Fruit fly (Drosophila melanogaster) whole organism, prepupa: ENCODE results near the gene CG31883.

ENCODE experiments used
- CG10631 ChIP-seq: fragments of 200-800 bp; sonication (Bioruptor generic); optimal IDR thresholded peaks from 2 replicates; lab custom pipeline; 2016; ENCODE audit warnings: missing biosample characterization, missing genetic modification characterization
- CG11762 ChIP-seq: fragments of 200-800 bp; sonication (Bioruptor generic); optimal IDR thresholded peaks from 3 replicates; lab custom pipeline; 2016; ENCODE audit warnings: missing biosample characterization, missing genetic modification characterization; ENCODE audit not compliant: insufficient read depth
- CG11902 ChIP-seq: fragments of 200-800 bp; sonication (Bioruptor generic); optimal IDR thresholded peaks from 3 replicates; lab custom pipeline; 2016; ENCODE audit warnings: missing biosample characterization, missing genetic modification characterization
- CG15336 ChIP-seq: fragments of 200-800 bp; sonication (Bioruptor generic); IDR thresholded peaks from 2 replicates; pipeline ENCODE4 v1.3.6; 2022; ENCODE audit warnings: missing biosample characterization, missing genetic modification characterization
- CG1621 ChIP-seq: fragments of 200-800 bp; sonication (Bioruptor generic); optimal IDR thresholded peaks from 3 replicates; lab custom pipeline; 2018; ENCODE audit warnings: missing biosample characterization, mild to moderate bottlenecking, missing genetic modification characterization
- CG16779 ChIP-seq: fragments of 200-800 bp; sonication (Bioruptor generic); optimal IDR thresholded peaks from 3 replicates; lab custom pipeline; 2017; ENCODE audit warnings: missing biosample characterization, mild to moderate bottlenecking, missing genetic modification characterization
- CG31627 ChIP-seq: fragments of 200-800 bp; sonication (Bioruptor generic); optimal IDR thresholded peaks from 3 replicates; lab custom pipeline; 2016; ENCODE audit warnings: missing biosample characterization, missing genetic modification characterization
- CG32006 ChIP-seq: fragments of 200-800 bp; sonication (Bioruptor generic); optimal IDR thresholded peaks from 3 replicates; lab custom pipeline; 2017; ENCODE audit warnings: missing biosample characterization, mild to moderate bottlenecking, missing genetic modification characterization
- CG34406 ChIP-seq: fragments of 200-800 bp; sonication (Bioruptor generic); optimal IDR thresholded peaks from 3 replicates; lab custom pipeline; 2016; ENCODE audit warnings: missing biosample characterization, missing genetic modification characterization
- CG3919 ChIP-seq: fragments of 200-800 bp; sonication (Bioruptor generic); optimal IDR thresholded peaks from 3 replicates; lab custom pipeline; 2016; ENCODE audit warnings: missing biosample characterization, missing genetic modification characterization
- CG4318 ChIP-seq: fragments of 200-800 bp; sonication (Bioruptor generic); optimal IDR thresholded peaks from 3 replicates; lab custom pipeline; 2017; ENCODE audit warnings: missing biosample characterization, mild to moderate bottlenecking, missing genetic modification characterization
- CG6163 ChIP-seq: fragments of 200-800 bp; sonication (Bioruptor generic); IDR thresholded peaks from 3 replicates; pipeline ENCODE4 v1.3.6; 2022; ENCODE audit warnings: missing biosample characterization, missing genetic modification characterization
- CG6276 ChIP-seq: fragments of 200-800 bp; sonication (Bioruptor generic); optimal IDR thresholded peaks from 2 replicates; lab custom pipeline; 2017; ENCODE audit warnings: missing biosample characterization, mild to moderate bottlenecking, missing genetic modification characterization
- CG6792 ChIP-seq: fragments of 200-800 bp; sonication (Bioruptor generic); optimal IDR thresholded peaks from 3 replicates; lab custom pipeline; 2016; ENCODE audit warnings: missing biosample characterization, missing genetic modification characterization
- CG6808 ChIP-seq: fragments of 200-800 bp; sonication (Bioruptor generic); optimal IDR thresholded peaks from 3 replicates; lab custom pipeline; 2017; ENCODE audit warnings: missing biosample characterization, missing genetic modification characterization, mild to moderate bottlenecking, moderate library complexity, missing genetic modification reagents
- CG6854 ChIP-seq: fragments of 200-800 bp; sonication (Bioruptor generic); optimal IDR thresholded peaks from 2 replicates; lab custom pipeline; 2017; ENCODE audit warnings: missing biosample characterization, mild to moderate bottlenecking, missing genetic modification characterization
- CG7368 ChIP-seq: fragments of 200-800 bp; sonication (Bioruptor generic); optimal IDR thresholded peaks from 3 replicates; lab custom pipeline; 2016; ENCODE audit warnings: missing biosample characterization, missing genetic modification characterization
- CG8319 ChIP-seq: fragments of 200-800 bp; sonication (Bioruptor generic); optimal IDR thresholded peaks from 3 replicates; lab custom pipeline; 2016; ENCODE audit warnings: missing biosample characterization, missing genetic modification characterization
- CG8632 ChIP-seq: fragments of 200-800 bp; sonication (Bioruptor generic); optimal IDR thresholded peaks from 3 replicates; lab custom pipeline; 2016; ENCODE audit warnings: missing biosample characterization, missing genetic modification characterization
- CG9139 ChIP-seq: fragments of 200-800 bp; sonication (Bioruptor generic); optimal IDR thresholded peaks from 3 replicates; lab custom pipeline; 2017; ENCODE audit warnings: missing biosample characterization, mild to moderate bottlenecking, missing genetic modification characterization
- Ets21C ChIP-seq: fragments of 200-800 bp; sonication (Bioruptor generic); optimal IDR thresholded peaks from 3 replicates; lab custom pipeline; 2016; ENCODE audit warnings: missing biosample characterization, missing genetic modification characterization
- Ets96B ChIP-seq: fragments of 200-800 bp; optimal IDR thresholded peaks from 2 replicates; lab custom pipeline; 2019; ENCODE audit warnings: missing biosample characterization, mild to moderate bottlenecking, missing genetic modification characterization, moderate library complexity
- Gug ChIP-seq: fragments of 200-800 bp; sonication (Bioruptor generic); IDR thresholded peaks from 2 replicates; pipeline ENCODE4 v1.3.6; 2022; ENCODE audit warnings: missing biosample characterization, missing genetic modification characterization
- Hr38 ChIP-seq: sonication (Bioruptor generic); optimal IDR thresholded peaks from 2 replicates; lab custom pipeline; 2016; ENCODE audit warnings: missing biosample characterization, missing genetic modification characterization
- Hr39 ChIP-seq: fragments of 200-800 bp; sonication (Bioruptor generic); optimal IDR thresholded peaks from 2 replicates; lab custom pipeline; 2016; ENCODE audit warnings: missing biosample characterization, missing genetic modification characterization
- Hr4 ChIP-seq: fragments of 200-800 bp; sonication (Bioruptor generic); optimal IDR thresholded peaks from 3 replicates; lab custom pipeline; 2016; ENCODE audit warnings: missing biosample characterization, missing genetic modification characterization
- Met ChIP-seq: fragments of 200-800 bp; sonication (Bioruptor generic); optimal IDR thresholded peaks from 3 replicates; lab custom pipeline; 2016; ENCODE audit warnings: missing biosample characterization, missing genetic modification characterization
- Smox ChIP-seq: fragments of 200-800 bp; sonication (Bioruptor generic); optimal IDR thresholded peaks from 3 replicates; lab custom pipeline; 2016; ENCODE audit warnings: missing biosample characterization, missing genetic modification characterization
- Sox102F ChIP-seq: fragments of 200-800 bp; sonication (Bioruptor generic); optimal IDR thresholded peaks from 2 replicates; lab custom pipeline; 2016; ENCODE audit warnings: missing biosample characterization, mild to moderate bottlenecking, missing genetic modification characterization
- achi ChIP-seq: fragments of 200-800 bp; sonication (Bioruptor generic); optimal IDR thresholded peaks from 3 replicates; lab custom pipeline; 2016; ENCODE audit warnings: missing biosample characterization, missing genetic modification characterization
- acj6 ChIP-seq: fragments of 200-800 bp; sonication (Bioruptor generic); optimal IDR thresholded peaks from 3 replicates; lab custom pipeline; 2016; ENCODE audit warnings: missing biosample characterization, missing genetic modification characterization
- dac ChIP-seq: fragments of 200-800 bp; sonication (Bioruptor generic); optimal IDR thresholded peaks from 2 replicates; lab custom pipeline; 2017; ENCODE audit warnings: missing biosample characterization, mild to moderate bottlenecking, missing genetic modification characterization
- eg ChIP-seq: fragments of 200-800 bp; sonication (Bioruptor generic); IDR thresholded peaks from 3 replicates; pipeline ENCODE4 v1.3.6; 2022; ENCODE audit warnings: missing biosample characterization, missing genetic modification characterization
- esn ChIP-seq: fragments of 200-800 bp; sonication (Bioruptor generic); optimal IDR thresholded peaks from 2 replicates; lab custom pipeline; 2016; ENCODE audit warnings: missing biosample characterization, mild to moderate bottlenecking, missing genetic modification characterization, moderate library complexity
- fd59A ChIP-seq: fragments of 200-800 bp; sonication (Bioruptor generic); optimal IDR thresholded peaks from 2 replicates; lab custom pipeline; 2017; ENCODE audit warnings: missing biosample characterization, mild to moderate bottlenecking, missing genetic modification characterization, missing genetic modification reagents
- lz ChIP-seq: fragments of 200-800 bp; sonication (Bioruptor generic); optimal IDR thresholded peaks from 3 replicates; lab custom pipeline; 2016; ENCODE audit warnings: missing biosample characterization, missing genetic modification characterization
- net ChIP-seq: fragments of 200-800 bp; sonication (Bioruptor generic); optimal IDR thresholded peaks from 3 replicates; lab custom pipeline; 2016; ENCODE audit warnings: missing biosample characterization, missing genetic modification characterization
- spab ChIP-seq: fragments of 200-800 bp; sonication (Bioruptor generic); optimal IDR thresholded peaks from 2 replicates; lab custom pipeline; 2017; ENCODE audit warnings: missing biosample characterization, mild to moderate bottlenecking, missing genetic modification characterization, missing genetic modification reagents
- ss ChIP-seq, 2 experiments: fragments of 200-800 bp; sonication (Bioruptor generic); optimal IDR thresholded peaks; 2 replicates in 1 of 2; 3 replicates in 1 of 2; lab custom pipeline; 2017 to 2018; ENCODE audit warnings: mild to moderate bottlenecking in 2 of 2, missing biosample characterization in 2 of 2, missing genetic modification characterization in 2 of 2, moderate library complexity in 1 of 2
- svp ChIP-seq: fragments of 200-800 bp; sonication (Bioruptor generic); peaks from one replicate; lab custom pipeline; 2016; ENCODE audit warnings: missing biosample characterization, missing genetic modification characterization
- topi ChIP-seq: fragments of 200-800 bp; sonication (Bioruptor generic); optimal IDR thresholded peaks from 3 replicates; lab custom pipeline; 2016; ENCODE audit warnings: missing biosample characterization, missing genetic modification characterization

CG31883 gene

dm6 chr2L:9568360-9569088, 40.2 kb downstream of the CG31883 start, which contains the start of gene brwl (continued):
- peak; percentile 98 for TF ChIP-seq fd59A
- TF ChIP-seq topi, result peak; percentile 99
- peak; percentile 99 for TF ChIP-seq eg (GFP tag; lab: Robert Waterston, UW)
- peak; percentile 96 for TF ChIP-seq CG8319 (GFP tag; lab: Kevin White, UChicago)
- TF ChIP-seq CG7368 (GFP tag; lab: Kevin White, UChicago), result peak; percentile 98
- TF ChIP-seq lz (GFP tag; lab: Kevin White, UChicago), result peak; percentile 99
- TF ChIP-seq Sox102F (GFP tag; lab: Kevin White, UChicago), result peak; percentile 98
- peak; percentile 99 for TF ChIP-seq acj6 (GFP tag; lab: Kevin White, UChicago)
- TF ChIP-seq CG9139 (GFP tag; lab: Kevin White, UChicago), result peak; percentile 94
- TF ChIP-seq CG6808 (GFP tag; lab: Kevin White, UChicago), result peak; percentile 97
- TF ChIP-seq CG11902 (GFP tag; lab: Kevin White, UChicago), result peak; percentile 96
- peak; percentile 99 for TF ChIP-seq esn (GFP tag; lab: Kevin White, UChicago)
- TF ChIP-seq Ets21C (GFP tag; lab: Kevin White, UChicago), result peak; percentile 97
- peak; percentile 98 for TF ChIP-seq CG6163 (GFP tag; lab: Robert Waterston, UW)

- TF ChIP-seq svp (GFP tag; lab: Kevin White, UChicago), result no peak
- TF ChIP-seq CG11762 (GFP tag; lab: Kevin White, UChicago), result no peak
- TF ChIP-seq CG7368 (GFP tag; lab: Kevin White, UChicago), result no peak
- no peak for TF ChIP-seq Hr38 (GFP tag; lab: Kevin White, UChicago)
- TF ChIP-seq net (GFP tag; lab: Kevin White, UChicago), result no peak
- TF ChIP-seq esn (GFP tag; lab: Kevin White, UChicago), result no peak
- no peak for TF ChIP-seq CG31627 (GFP tag; lab: Kevin White, UChicago)
- no peak for TF ChIP-seq CG4318
- TF ChIP-seq, all 60 proteins: peak for 0
Observed at dm6 chr2L:9569131-9569530, 40.8 kb downstream of the CG31883 start.

dm6 chr2L:9569588-9570434, 41.5 kb downstream of the CG31883 start:
- TF ChIP-seq lz (GFP tag; lab: Kevin White, UChicago), result peak; percentile 94
- peak; percentile 97 for TF ChIP-seq ss (GFP tag; optimal IDR thresholded peaks at IDR 0.05; lab: Kevin White, UChicago)
- peak; percentile 96 for TF ChIP-seq CG10631 (GFP tag; lab: Kevin White, UChicago)
- TF ChIP-seq CG9139 (GFP tag; lab: Kevin White, UChicago), result peak; percentile 90
- TF ChIP-seq CG32006 (GFP tag; lab: Kevin White, UChicago), result peak; percentile 98
- TF ChIP-seq Met, result peak; percentile 96
- TF ChIP-seq CG6276, result peak; percentile 98
- TF ChIP-seq CG16779 (tag; lab: Kevin White, UChicago), result peak; percentile 96
- peak; percentile 97 for TF ChIP-seq net (GFP tag; lab: Kevin White, UChicago)
- peak; percentile 96 for TF ChIP-seq CG11762 (GFP tag; lab: Kevin White, UChicago)
- TF ChIP-seq svp (GFP tag; lab: Kevin White, UChicago), result peak; percentile 97
- peak; percentile 87 for TF ChIP-seq Hr39 (GFP tag; lab: Kevin White, UChicago)
- peak; percentile 95 for TF ChIP-seq CG6792 (GFP tag; lab: Kevin White, UChicago)
- peak; percentile 95 for TF ChIP-seq topi
- TF ChIP-seq Gug (GFP tag; lab: Robert Waterston, UW), result peak; percentile 89
- TF ChIP-seq CG34406 (GFP tag; lab: Kevin White, UChicago), result peak; percentile 97
- TF ChIP-seq esn (GFP tag; lab: Kevin White, UChicago), result peak; percentile 97
- TF ChIP-seq CG1621, result peak; percentile 90
- TF ChIP-seq CG3919 (GFP tag; lab: Kevin White, UChicago), result peak; percentile 95
- TF ChIP-seq dac, result peak; percentile 90
- TF ChIP-seq CG7368 (GFP tag; lab: Kevin White, UChicago), result peak; percentile 92
- peak; percentile 96 for TF ChIP-seq CG8632 (GFP tag; lab: Kevin White, UChicago)
- TF ChIP-seq Smox (GFP tag; lab: Kevin White, UChicago), result peak; percentile 96
- peak; percentile 92 for TF ChIP-seq Hr4 (GFP tag; lab: Kevin White, UChicago)
- TF ChIP-seq CG31627 (GFP tag; lab: Kevin White, UChicago), result peak; percentile 88
- peak; percentile 89 for TF ChIP-seq CG6854 (GFP tag; lab: Kevin White, UChicago)
- peak; percentile 90 for TF ChIP-seq CG11902 (GFP tag; lab: Kevin White, UChicago)
- peak; percentile 87 for TF ChIP-seq Ets21C (GFP tag; lab: Kevin White, UChicago)
- peak; percentile 92 for TF ChIP-seq eg (GFP tag; lab: Robert Waterston, UW)
- TF ChIP-seq Ets96B (tag; lab: Kevin White, UChicago), result peak; percentile 96
- TF ChIP-seq CG4318, result peak; percentile 97
- TF ChIP-seq achi (GFP tag; lab: Kevin White, UChicago), result peak; percentile 97
- peak; percentile 90 for TF ChIP-seq CG6163 (GFP tag; lab: Robert Waterston, UW)
- TF ChIP-seq CG15336 (GFP tag; lab: Robert Waterston, UW), result peak; percentile 95
- TF ChIP-seq spab, result peak; percentile 98
